Fruit fly (Drosophila melanogaster) whole organism, embryonic: Measurements from ENCODE around the gene Clk.

Experiments
- Awh ChIP-seq: fragments of 200-800 bp; sonication (Bioruptor generic); IDR thresholded peaks from 2 replicates; pipeline ENCODE4, ENCODE4 v1.3.6; 2022; ENCODE audit warnings: missing biosample characterization, missing genetic modification characterization
- B-H1 ChIP-seq: fragments of 200-800 bp; sonication (Bioruptor generic); IDR thresholded peaks from 3 replicates; pipeline ENCODE4 v1.3.6; 2022; ENCODE audit warnings: missing biosample characterization, missing genetic modification characterization
- CG10462 ChIP-seq: fragments of 200-800 bp; sonication (Bioruptor generic); optimal IDR thresholded peaks from 2 replicates; lab custom pipeline; 2016; ENCODE audit warnings: missing biosample characterization, missing genetic modification characterization
- CG11504 ChIP-seq: fragments of 200-800 bp; sonication (Bioruptor generic); optimal IDR thresholded peaks from 3 replicates; lab custom pipeline; 2019; ENCODE audit warnings: missing biosample characterization, mild to moderate bottlenecking, missing genetic modification characterization, moderate library complexity
- CG13296 ChIP-seq: fragments of 200-800 bp; sonication (Bioruptor generic); optimal IDR thresholded peaks from 3 replicates; lab custom pipeline; 2018; ENCODE audit warnings: missing biosample characterization, mild to moderate bottlenecking, missing genetic modification characterization
- CG15011 ChIP-seq: fragments of 200-800 bp; sonication (Bioruptor generic); optimal IDR thresholded peaks from 3 replicates; lab custom pipeline; 2018; ENCODE audit warnings: missing biosample characterization, mild to moderate bottlenecking, missing genetic modification characterization
- CG1832 ChIP-seq: fragments of 200-800 bp; sonication (Bioruptor generic); optimal IDR thresholded peaks from 2 replicates; lab custom pipeline; 2017; ENCODE audit warnings: missing biosample characterization, mild to moderate bottlenecking, missing genetic modification characterization, inconsistent platforms
- CG2202 ChIP-seq: fragments of 200-800 bp; sonication (Bioruptor generic); optimal IDR thresholded peaks from 2 replicates; lab custom pipeline; 2018; ENCODE audit warnings: missing biosample characterization, mild to moderate bottlenecking, missing genetic modification characterization
- CG33557 ChIP-seq: fragments of 200-800 bp; sonication (Bioruptor generic); optimal IDR thresholded peaks from 2 replicates; lab custom pipeline; 2019; ENCODE audit warnings: missing biosample characterization, mild to moderate bottlenecking, missing genetic modification characterization, moderate library complexity
- CG3407 ChIP-seq: fragments of 200-800 bp; sonication (Bioruptor generic); optimal IDR thresholded peaks from 2 replicates; lab custom pipeline; 2018; ENCODE audit warnings: missing biosample characterization, mild to moderate bottlenecking, missing genetic modification characterization
- CG4282 ChIP-seq: fragments of 200-800 bp; sonication (Bioruptor generic); optimal IDR thresholded peaks from 2 replicates; lab custom pipeline; 2016; ENCODE audit warnings: missing biosample characterization, missing genetic modification characterization
- CG4820 ChIP-seq: fragments of 200-800 bp; sonication (Bioruptor generic); optimal IDR thresholded peaks from 3 replicates; lab custom pipeline; 2016; ENCODE audit warnings: missing biosample characterization, missing genetic modification characterization
- CG6683 ChIP-seq: fragments of 200-800 bp; sonication (Bioruptor generic); optimal IDR thresholded peaks from 2 replicates; lab custom pipeline; 2017; ENCODE audit warnings: missing biosample characterization, mild to moderate bottlenecking, missing genetic modification characterization, missing genetic modification reagents
- CG7745 ChIP-seq: fragments of 200-800 bp; sonication (Bioruptor generic); optimal IDR thresholded peaks from 2 replicates; lab custom pipeline; 2018; ENCODE audit warnings: missing biosample characterization, mild to moderate bottlenecking, missing genetic modification characterization, moderate library complexity
- CG7963 ChIP-seq: fragments of 200-800 bp; sonication (Bioruptor generic); IDR thresholded peaks from 3 replicates; pipeline ENCODE4 v1.3.6; 2022; ENCODE audit warnings: missing biosample characterization, missing genetic modification characterization; ENCODE audit not compliant: partially characterized antibody
- CG8388 ChIP-seq: fragments of 200-800 bp; sonication (Bioruptor generic); optimal IDR thresholded peaks from 2 replicates; lab custom pipeline; 2019; ENCODE audit warnings: missing biosample characterization, mild to moderate bottlenecking, missing genetic modification characterization, moderate library complexity
- CkIIα-i1 ChIP-seq: fragments of 200-800 bp; sonication (Bioruptor generic); IDR thresholded peaks from 2 replicates; pipeline ENCODE4 v1.3.6; 2022; ENCODE audit warnings: missing biosample characterization, missing genetic modification characterization
- CoRest ChIP-seq: fragments of 200-800 bp; sonication (Bioruptor generic); optimal IDR thresholded peaks from 3 replicates; lab custom pipeline; 2018; ENCODE audit warnings: missing biosample characterization, mild to moderate bottlenecking, missing genetic modification characterization, moderate library complexity
- Dad ChIP-seq: fragments of 200-800 bp; sonication (Bioruptor generic); optimal IDR thresholded peaks from 3 replicates; lab custom pipeline; 2016; ENCODE audit warnings: missing biosample characterization, missing genetic modification characterization
- Deaf1 ChIP-seq: fragments of 200-800 bp; optimal IDR thresholded peaks from 3 replicates; lab custom pipeline; 2019; ENCODE audit warnings: missing biosample characterization, mild to moderate bottlenecking, missing genetic modification characterization, moderate library complexity
- Fer3 ChIP-seq: fragments of 200-800 bp; sonication (Bioruptor generic); optimal IDR thresholded peaks from 2 replicates; lab custom pipeline; 2018; ENCODE audit warnings: missing biosample characterization, mild to moderate bottlenecking, missing genetic modification characterization, moderate library complexity
- HLH4C ChIP-seq: fragments of 200-800 bp; sonication (Bioruptor generic); IDR thresholded peaks from 3 replicates; pipeline ENCODE4 v1.3.6; 2022; ENCODE audit warnings: missing biosample characterization, missing genetic modification characterization; ENCODE audit not compliant: partially characterized antibody
- Hmr ChIP-seq: fragments of 200-800 bp; sonication (Bioruptor generic); optimal IDR thresholded peaks from 3 replicates; lab custom pipeline; 2017; ENCODE audit warnings: mild to moderate bottlenecking, missing biosample characterization, missing genetic modification reagents, missing genetic modification characterization
- MESR4 ChIP-seq: fragments of 200-800 bp; sonication (Bioruptor generic); optimal IDR thresholded peaks from 2 replicates; lab custom pipeline; 2018; ENCODE audit warnings: missing biosample characterization, mild to moderate bottlenecking, missing genetic modification characterization, moderate library complexity
- MTF-1 ChIP-seq: fragments of 200-800 bp; sonication (Bioruptor generic); optimal IDR thresholded peaks from 2 replicates; lab custom pipeline; 2018; ENCODE audit warnings: missing biosample characterization, mild to moderate bottlenecking, missing genetic modification characterization, borderline replicate concordance
- Pdp1 ChIP-seq, 2 experiments: fragments of 200-800 bp; sonication (Bioruptor generic); optimal IDR thresholded peaks; 3 replicates each; lab custom pipeline; 2016; ENCODE audit warnings: missing biosample characterization in 2 of 2, missing genetic modification characterization in 2 of 2, mild to moderate bottlenecking in 1 of 2, moderate library complexity in 1 of 2
- Poxn ChIP-seq: fragments of 200-800 bp; sonication (Bioruptor generic); IDR thresholded peaks from 2 replicates; pipeline ENCODE4 v1.3.6; 2022; ENCODE audit warnings: missing biosample characterization, missing genetic modification characterization
- Sox100B ChIP-seq: fragments of 200-800 bp; sonication (Bioruptor generic); optimal IDR thresholded peaks from 3 replicates; lab custom pipeline; 2018; ENCODE audit warnings: missing biosample characterization, mild to moderate bottlenecking, missing genetic modification characterization
- Xbp1 ChIP-seq: fragments of 200-800 bp; sonication (Bioruptor generic); optimal IDR thresholded peaks from 3 replicates; lab custom pipeline; 2016; ENCODE audit warnings: missing biosample characterization, mild to moderate bottlenecking, missing genetic modification characterization
- ap ChIP-seq: fragments of 200-800 bp; sonication (Bioruptor generic); IDR thresholded peaks from 2 replicates; pipeline ENCODE4 v1.3.6; 2022; ENCODE audit warnings: missing biosample characterization, missing genetic modification characterization
- cad ChIP-seq: fragments of >200 bp; optimal IDR thresholded peaks from 2 replicates; lab custom pipeline; 2017; ENCODE audit warnings: missing biosample characterization, missing genetic modification characterization
- caup ChIP-seq: fragments of 200-800 bp; sonication (Bioruptor generic); optimal IDR thresholded peaks from 3 replicates; lab custom pipeline; 2017; ENCODE audit warnings: missing biosample characterization, mild to moderate bottlenecking, missing genetic modification characterization, moderate library complexity; ENCODE audit not compliant: severe bottlenecking
- croc ChIP-seq: fragments of 200-800 bp; sonication (Bioruptor generic); conservative IDR thresholded peaks from 3 replicates; pipeline ENCODE4 v1.3.6; 2022; ENCODE audit warnings: missing biosample characterization, missing genetic modification characterization
- fd102C ChIP-seq: fragments of 200-800 bp; sonication (Bioruptor generic); optimal IDR thresholded peaks from 2 replicates; lab custom pipeline; 2018; ENCODE audit warnings: missing biosample characterization, mild to moderate bottlenecking, missing genetic modification characterization, moderate library complexity
- gem ChIP-seq: fragments of 200-800 bp; sonication (Bioruptor generic); optimal IDR thresholded peaks from 2 replicates; lab custom pipeline; 2019; ENCODE audit warnings: missing biosample characterization, mild to moderate bottlenecking, missing genetic modification characterization, moderate library complexity
- inv ChIP-seq: fragments of 200-800 bp; sonication (Bioruptor generic); IDR thresholded peaks from 2 replicates; pipeline ENCODE4 v1.3.6; 2022; ENCODE audit warnings: missing biosample characterization, missing genetic modification characterization; ENCODE audit not compliant: partially characterized antibody
- jumu ChIP-seq: fragments of 200-800 bp; sonication (Bioruptor generic); optimal IDR thresholded peaks from 3 replicates; lab custom pipeline; 2016; ENCODE audit warnings: missing biosample characterization, missing genetic modification characterization
- kay ChIP-seq: fragments of 200-800 bp; sonication (Bioruptor generic); optimal IDR thresholded peaks from 2 replicates; lab custom pipeline; 2016; ENCODE audit warnings: missing biosample characterization, missing genetic modification characterization
- lab ChIP-seq: fragments of 200-800 bp; sonication (Bioruptor generic); optimal IDR thresholded peaks from 3 replicates; lab custom pipeline; 2017; ENCODE audit warnings: missing biosample characterization, missing genetic modification characterization, mild to moderate bottlenecking, moderate library complexity, missing genetic modification reagents
- lmd ChIP-seq: fragments of 200-800 bp; sonication (Bioruptor generic); IDR thresholded peaks from 2 replicates; pipeline ENCODE4 v1.3.6; 2022; ENCODE audit warnings: missing biosample characterization, missing genetic modification characterization
- ranshi ChIP-seq: fragments of 200-800 bp; sonication (Bioruptor generic); IDR thresholded peaks from 2 replicates; pipeline ENCODE4 v1.3.6; 2022; ENCODE audit warnings: missing biosample characterization, missing genetic modification characterization
- sens ChIP-seq: fragments of 200-800 bp; sonication (Bioruptor generic); peaks from one replicate; lab custom pipeline; 2016; ENCODE audit warnings: missing biosample characterization, missing genetic modification characterization
- sima ChIP-seq: fragments of 200-800 bp; sonication (Bioruptor generic); optimal IDR thresholded peaks from 2 replicates; lab custom pipeline; 2016; ENCODE audit warnings: missing biosample characterization, missing genetic modification characterization
- slp2 ChIP-seq: fragments of 200-800 bp; sonication (Bioruptor generic); optimal IDR thresholded peaks from 2 replicates; lab custom pipeline; 2016; ENCODE audit warnings: missing biosample characterization, missing genetic modification characterization
- sug ChIP-seq: fragments of 200-800 bp; optimal IDR thresholded peaks from 2 replicates; lab custom pipeline; 2019; ENCODE audit warnings: missing biosample characterization, mild to moderate bottlenecking, missing genetic modification characterization, moderate library complexity
- ttk ChIP-seq: fragments of 200-800 bp; sonication (Bioruptor generic); IDR thresholded peaks from 2 replicates; pipeline ENCODE4 v2.1.2; 2022; ENCODE audit warnings: missing biosample characterization, missing genetic modification characterization
- vvl ChIP-seq: fragments of 200-800 bp; sonication (Bioruptor generic); IDR thresholded peaks from 2 replicates; pipeline ENCODE4 v1.3.6; 2022; ENCODE audit warnings: missing biosample characterization, missing genetic modification characterization
- wek ChIP-seq: fragments of 200-800 bp; sonication (Bioruptor generic); optimal IDR thresholded peaks from 3 replicates; lab custom pipeline; 2018; ENCODE audit warnings: missing biosample characterization, mild to moderate bottlenecking, missing genetic modification characterization, moderate library complexity

Gene Clk

dm6 chr3L:7718561-7719417, 56.6 kb downstream of the Clk start, which contains the start of gene Mcad (continued):
- TF ChIP-seq vvl (GFP tag; lab: Robert Waterston, UW), result peak; percentile 79
- peak; percentile 79 for TF ChIP-seq MTF-1 (GFP tag; lab: Kevin White, UChicago)
- no peak for TF ChIP-seq inv
- peak; percentile 89 for TF ChIP-seq sens
- no peak for TF ChIP-seq cad (GFP tag; lab: Kevin White, UChicago)
- peak; percentile 92 for TF ChIP-seq gem (tag; lab: Kevin White, UChicago)
- TF ChIP-seq Awh (GFP tag; lab: Robert Waterston, UW), result peak; percentile 61
- peak; percentile 93 for TF ChIP-seq Hmr (GFP tag; lab: Kevin White, UChicago)
- peak; percentile 73 for TF ChIP-seq sug (tag; lab: Kevin White, UChicago)
- TF ChIP-seq HLH4C (GFP tag; lab: Robert Waterston, UW), result no peak
- TF ChIP-seq CG2202 (tag; lab: Kevin White, UChicago), result no peak
- TF ChIP-seq CG33557, result no peak
- peak; percentile 65 for TF ChIP-seq CkIIα-i1 (GFP tag; lab: Robert Waterston, UW)
- TF ChIP-seq CG10462 (GFP tag; lab: Kevin White, UChicago), result peak; percentile 44
- TF ChIP-seq jumu (GFP tag; lab: Kevin White, UChicago), result no peak
- peak; percentile 96 for TF ChIP-seq ranshi (GFP tag; lab: Robert Waterston, UW)
- TF ChIP-seq Dad (GFP tag; lab: Kevin White, UChicago), result peak; percentile 63
- TF ChIP-seq lmd (GFP tag; lab: Robert Waterston, UW), result peak; percentile 88
- TF ChIP-seq Xbp1, result peak; percentile 85
- no peak for TF ChIP-seq CG4282
- no peak for TF ChIP-seq MESR4 (GFP tag; lab: Kevin White, UChicago)
- TF ChIP-seq CG8388 (GFP tag; lab: Kevin White, UChicago), result peak; percentile 67
- TF ChIP-seq CG7745 (tag; lab: Kevin White, UChicago), result no peak
- TF ChIP-seq Poxn (GFP tag; lab: Robert Waterston, UW), result peak; percentile 57
- TF ChIP-seq CG11504 (tag; lab: Kevin White, UChicago), result peak; percentile 97
- peak; percentile 93 for TF ChIP-seq caup (GFP tag; lab: Kevin White, UChicago)
- TF ChIP-seq wek (GFP tag; lab: Kevin White, UChicago), result peak; percentile 18
- TF ChIP-seq kay (GFP tag; lab: Kevin White, UChicago), result peak; percentile 87
- TF ChIP-seq CG6683, result peak; percentile 92
- TF ChIP-seq B-H1 (GFP tag; lab: Robert Waterston, UW), result peak; percentile 82
- TF ChIP-seq croc, result peak; percentile 88; the same call in 2 of the 3 replicates
- TF ChIP-seq Deaf1, result peak; percentile 32
- no peak for TF ChIP-seq CG1832 (GFP tag; lab: Kevin White, UChicago)
- TF ChIP-seq CG7963 (GFP tag; lab: Robert Waterston, UW), result no peak
- no peak for TF ChIP-seq fd102C
- TF ChIP-seq Fer3 (tag; lab: Kevin White, UChicago), result peak; percentile 97
- peak; percentile 56 for TF ChIP-seq CG3407 (GFP tag; lab: Kevin White, UChicago)
- peak; percentile 74 for TF ChIP-seq ttk
- peak; percentile 82 for TF ChIP-seq ap (GFP tag; lab: Robert Waterston, UW)
- TF ChIP-seq Pdp1 (GFP tag; optimal IDR thresholded peaks at IDR 0.05; lab: Kevin White, UChicago), result peak; percentile 55 to 73
- TF ChIP-seq lab (GFP tag; lab: Kevin White, UChicago), result peak; percentile 97
- peak; percentile 96 for TF ChIP-seq CG15011 (GFP tag; lab: Kevin White, UChicago)
- TF ChIP-seq CG4820 (GFP tag; lab: Kevin White, UChicago), result peak; percentile 93
- TF ChIP-seq sima (GFP tag; lab: Kevin White, UChicago), result no peak
- peak; percentile 95 for TF ChIP-seq CG13296 (GFP tag; lab: Kevin White, UChicago)
- TF ChIP-seq Sox100B (GFP tag; lab: Kevin White, UChicago), result peak; percentile 97
- TF ChIP-seq CoRest, result peak; percentile 92
- TF ChIP-seq slp2, result peak; percentile 53
